Fruit fly (Drosophila melanogaster) whole organism, embryonic: ENCODE measurements around the gene CG10587.

Source experiments
- Atf-2 ChIP-seq: fragments of 200-800 bp; sonication (Bioruptor generic); optimal IDR thresholded peaks from 2 replicates; lab custom pipeline; 2016; ENCODE audit warnings: missing biosample characterization, missing genetic modification characterization
- B-H1 ChIP-seq: fragments of 200-800 bp; sonication (Bioruptor generic); IDR thresholded peaks from 3 replicates; pipeline ENCODE4 v1.3.6; 2022; ENCODE audit warnings: missing biosample characterization, missing genetic modification characterization
- CG10209 ChIP-seq: fragments of 200-800 bp; sonication (Bioruptor generic); optimal IDR thresholded peaks from 3 replicates; lab custom pipeline; 2017; ENCODE audit warnings: missing biosample characterization, mild to moderate bottlenecking, missing genetic modification characterization, missing genetic modification reagents
- CG1024 ChIP-seq: fragments of 200-800 bp; sonication (Bioruptor generic); IDR thresholded peaks from 2 replicates; pipeline ENCODE4 v1.3.6; 2022; ENCODE audit warnings: missing biosample characterization, missing genetic modification characterization
- CG11504 ChIP-seq: fragments of 200-800 bp; sonication (Bioruptor generic); optimal IDR thresholded peaks from 3 replicates; lab custom pipeline; 2019; ENCODE audit warnings: missing biosample characterization, mild to moderate bottlenecking, missing genetic modification characterization, moderate library complexity
- CG11695 ChIP-seq: fragments of 200-800 bp; sonication (Bioruptor generic); IDR thresholded peaks from 3 replicates; pipeline ENCODE4 v1.3.6; 2022; ENCODE audit warnings: missing biosample characterization, missing genetic modification characterization
- CG12219 ChIP-seq: fragments of 200-800 bp; sonication (Bioruptor generic); optimal IDR thresholded peaks from 3 replicates; lab custom pipeline; 2018; ENCODE audit warnings: missing biosample characterization, mild to moderate bottlenecking, missing genetic modification characterization
- CG12236 ChIP-seq: fragments of 200-800 bp; sonication (Bioruptor generic); optimal IDR thresholded peaks from 2 replicates; lab custom pipeline; 2016; ENCODE audit warnings: missing biosample characterization, missing genetic modification characterization
- CG12391 ChIP-seq: fragments of 200-800 bp; sonication (Bioruptor generic); optimal IDR thresholded peaks from 3 replicates; lab custom pipeline; 2018; ENCODE audit warnings: missing biosample characterization, mild to moderate bottlenecking, missing genetic modification characterization, moderate library complexity
- CG15601 ChIP-seq: fragments of 200-800 bp; sonication (Bioruptor generic); optimal IDR thresholded peaks from 3 replicates; lab custom pipeline; 2019; ENCODE audit warnings: missing biosample characterization, mild to moderate bottlenecking, missing genetic modification characterization, moderate library complexity
- CG15696 ChIP-seq: fragments of 200-800 bp; sonication (Bioruptor generic); optimal IDR thresholded peaks from 2 replicates; lab custom pipeline; 2019; ENCODE audit warnings: missing biosample characterization, mild to moderate bottlenecking, missing genetic modification characterization, moderate library complexity
- CG1602 ChIP-seq: fragments of 200-800 bp; sonication (Bioruptor generic); optimal IDR thresholded peaks from 3 replicates; lab custom pipeline; 2016; ENCODE audit warnings: missing biosample characterization, missing genetic modification characterization
- CG1647 ChIP-seq: fragments of 200-800 bp; sonication (Bioruptor generic); optimal IDR thresholded peaks from 3 replicates; lab custom pipeline; 2016; ENCODE audit warnings: missing biosample characterization, missing genetic modification characterization
- CG16815 ChIP-seq: fragments of 200-800 bp; sonication (Bioruptor generic); optimal IDR thresholded peaks from 3 replicates; lab custom pipeline; 2017; ENCODE audit warnings: missing biosample characterization, mild to moderate bottlenecking, missing genetic modification characterization
- CG17361 ChIP-seq: fragments of 200-800 bp; sonication (Bioruptor generic); IDR thresholded peaks from 3 replicates; pipeline ENCODE4 v1.3.6; 2022; ENCODE audit warnings: missing biosample characterization, missing genetic modification characterization
- CG18599 ChIP-seq: fragments of 200-800 bp; sonication (Bioruptor generic); optimal IDR thresholded peaks from 3 replicates; lab custom pipeline; 2017; ENCODE audit warnings: missing biosample characterization, missing genetic modification characterization, mild to moderate bottlenecking, moderate library complexity, missing genetic modification reagents
- CG2202 ChIP-seq: fragments of 200-800 bp; sonication (Bioruptor generic); optimal IDR thresholded peaks from 2 replicates; lab custom pipeline; 2018; ENCODE audit warnings: missing biosample characterization, mild to moderate bottlenecking, missing genetic modification characterization
- CG30403 ChIP-seq: fragments of 200-800 bp; sonication (Bioruptor generic); optimal IDR thresholded peaks from 3 replicates; lab custom pipeline; 2016; ENCODE audit warnings: missing biosample characterization, missing genetic modification characterization
- CG3407 ChIP-seq: fragments of 200-800 bp; sonication (Bioruptor generic); optimal IDR thresholded peaks from 2 replicates; lab custom pipeline; 2018; ENCODE audit warnings: missing biosample characterization, mild to moderate bottlenecking, missing genetic modification characterization
- CG4820 ChIP-seq: fragments of 200-800 bp; sonication (Bioruptor generic); optimal IDR thresholded peaks from 3 replicates; lab custom pipeline; 2016; ENCODE audit warnings: missing biosample characterization, missing genetic modification characterization
- CG7556 ChIP-seq: fragments of 200-800 bp; sonication (Bioruptor generic); optimal IDR thresholded peaks from 2 replicates; lab custom pipeline; 2017; ENCODE audit warnings: missing biosample characterization, mild to moderate bottlenecking, missing genetic modification characterization
- CG7839 ChIP-seq: fragments of 200-800 bp; sonication (Bioruptor generic); optimal IDR thresholded peaks from 3 replicates; lab custom pipeline; 2018; ENCODE audit warnings: missing biosample characterization, mild to moderate bottlenecking, missing genetic modification characterization, moderate library complexity
- Camta ChIP-seq: fragments of 200-800 bp; sonication (Bioruptor generic); optimal IDR thresholded peaks from 2 replicates; lab custom pipeline; 2016; ENCODE audit warnings: missing biosample characterization, missing genetic modification characterization
- D ChIP-seq, 2 experiments: fragments of 200-800 bp in 1 of 2; fragments of >200 bp in 1 of 2; sonication (Bioruptor generic) in 1 of 2; optimal IDR thresholded peaks; 2 replicates in 1 of 2; 3 replicates in 1 of 2; lab custom pipeline; 2017; ENCODE audit warnings: mild to moderate bottlenecking in 1 of 2, missing biosample characterization in 1 of 2, missing genetic modification characterization in 1 of 2, missing genetic modification reagents in 1 of 2
- D19B ChIP-seq: fragments of 200-800 bp; sonication (Bioruptor generic); optimal IDR thresholded peaks from 2 replicates; lab custom pipeline; 2017; ENCODE audit warnings: missing biosample characterization, mild to moderate bottlenecking, missing genetic modification characterization
- Ets65A ChIP-seq: fragments of 200-800 bp; sonication (Bioruptor generic); peaks from one replicate; lab custom pipeline; 2016; ENCODE audit warnings: missing biosample characterization, missing genetic modification characterization
- HmgD ChIP-seq: fragments of 200-800 bp; sonication (Bioruptor generic); optimal IDR thresholded peaks from 3 replicates; lab custom pipeline; 2016; ENCODE audit warnings: missing biosample characterization, missing genetic modification characterization
- Hr78 ChIP-seq, 2 experiments: fragments of 200-800 bp in 1 of 2; fragments of >200 bp in 1 of 2; sonication (Bioruptor generic) in 1 of 2; optimal IDR thresholded peaks; 2 replicates each; lab custom pipeline; 2017 to 2019; ENCODE audit warnings: missing biosample characterization in 2 of 2, missing genetic modification characterization in 2 of 2, mild to moderate bottlenecking in 1 of 2, moderate library complexity in 1 of 2
- Jarid2 ChIP-seq: fragments of 200-800 bp; sonication (Bioruptor generic); optimal IDR thresholded peaks from 3 replicates; lab custom pipeline; 2017; ENCODE audit warnings: mild to moderate bottlenecking, missing biosample characterization, missing genetic modification reagents, missing genetic modification characterization
- Myb ChIP-seq: fragments of 200-800 bp; sonication (Bioruptor generic); optimal IDR thresholded peaks from 2 replicates; lab custom pipeline; 2016; ENCODE audit warnings: missing biosample characterization, missing genetic modification characterization
- NFAT ChIP-seq: fragments of 200-800 bp; sonication (Bioruptor generic); IDR thresholded peaks from 2 replicates; pipeline ENCODE4 v1.3.6; 2022; ENCODE audit warnings: missing biosample characterization, missing genetic modification characterization
- Nf-YA ChIP-seq: fragments of 200-800 bp; sonication (Bioruptor generic); IDR thresholded peaks from 2 replicates; pipeline ENCODE4 v1.3.6; 2022; ENCODE audit warnings: missing biosample characterization, missing genetic modification characterization
- Optix ChIP-seq: fragments of 200-800 bp; sonication (Bioruptor generic); IDR thresholded peaks from 3 replicates; pipeline ENCODE4 v1.3.6; 2022; ENCODE audit warnings: missing biosample characterization, missing genetic modification characterization
- Pdp1 ChIP-seq, 2 experiments: fragments of 200-800 bp; sonication (Bioruptor generic); optimal IDR thresholded peaks; 3 replicates each; lab custom pipeline; 2016; ENCODE audit warnings: missing biosample characterization in 2 of 2, missing genetic modification characterization in 2 of 2, mild to moderate bottlenecking in 1 of 2, moderate library complexity in 1 of 2
- Sox102F ChIP-seq: fragments of 200-800 bp; sonication (Bioruptor generic); optimal IDR thresholded peaks from 2 replicates; lab custom pipeline; 2018; ENCODE audit warnings: missing biosample characterization, mild to moderate bottlenecking, missing genetic modification characterization, moderate library complexity
- TFAM ChIP-seq: fragments of 200-800 bp; sonication (Bioruptor generic); optimal IDR thresholded peaks from 2 replicates; lab custom pipeline; 2017; ENCODE audit warnings: missing biosample characterization, missing genetic modification characterization, inconsistent platforms
- Usf ChIP-seq: fragments of 200-800 bp; sonication (Bioruptor generic); optimal IDR thresholded peaks from 2 replicates; lab custom pipeline; 2017; ENCODE audit warnings: missing genotype, missing biosample characterization, missing genetic modification characterization
- Xbp1 ChIP-seq: fragments of 200-800 bp; sonication (Bioruptor generic); optimal IDR thresholded peaks from 3 replicates; lab custom pipeline; 2016; ENCODE audit warnings: missing biosample characterization, mild to moderate bottlenecking, missing genetic modification characterization
- gcm ChIP-seq: fragments of 200-800 bp; sonication (Bioruptor generic); optimal IDR thresholded peaks from 2 replicates; lab custom pipeline; 2019; ENCODE audit warnings: missing biosample characterization, mild to moderate bottlenecking, missing genetic modification characterization, moderate library complexity
- lilli ChIP-seq: fragments of 200-800 bp; sonication (Bioruptor generic); optimal IDR thresholded peaks from 3 replicates; lab custom pipeline; 2016; ENCODE audit warnings: missing biosample characterization, missing genetic modification characterization
- lola ChIP-seq, 3 experiments: fragments of >200 bp in 2 of 3; fragments of 200-800 bp in 1 of 3; sonication (Bioruptor generic) in 1 of 3; optimal IDR thresholded peaks; 2 replicates each; lab custom pipeline; 2017 to 2019; ENCODE audit warnings: missing biosample characterization in 3 of 3, missing genetic modification characterization in 3 of 3, mild to moderate bottlenecking in 1 of 3, moderate library complexity in 1 of 3
- nau ChIP-seq: fragments of 200-800 bp; sonication (Bioruptor generic); optimal IDR thresholded peaks from 3 replicates; lab custom pipeline; 2017; ENCODE audit warnings: missing biosample characterization, mild to moderate bottlenecking, missing genetic modification characterization, missing genetic modification reagents
- nerfin-1 ChIP-seq: fragments of 200-800 bp; sonication (Bioruptor generic); optimal IDR thresholded peaks from 3 replicates; lab custom pipeline; 2019; ENCODE audit warnings: missing biosample characterization, mild to moderate bottlenecking, missing genetic modification characterization, moderate library complexity
- nmo ChIP-seq: fragments of 200-800 bp; sonication (Bioruptor generic); optimal IDR thresholded peaks from 2 replicates; lab custom pipeline; 2018; ENCODE audit warnings: missing biosample characterization, mild to moderate bottlenecking, missing genetic modification characterization, moderate library complexity
- pzg ChIP-seq: fragments of 200-800 bp; sonication (Bioruptor generic); optimal IDR thresholded peaks from 3 replicates; lab custom pipeline; 2018; ENCODE audit warnings: missing biosample characterization, mild to moderate bottlenecking, missing genetic modification characterization, moderate library complexity
- stwl ChIP-seq: fragments of 200-800 bp; sonication (Bioruptor generic); optimal IDR thresholded peaks from 3 replicates; lab custom pipeline; 2018; ENCODE audit warnings: missing biosample characterization, mild to moderate bottlenecking, missing genetic modification characterization, moderate library complexity
- sug ChIP-seq: fragments of 200-800 bp; optimal IDR thresholded peaks from 2 replicates; lab custom pipeline; 2019; ENCODE audit warnings: missing biosample characterization, mild to moderate bottlenecking, missing genetic modification characterization, moderate library complexity
- trh ChIP-seq: fragments of 200-800 bp; sonication (Bioruptor generic); optimal IDR thresholded peaks from 2 replicates; lab custom pipeline; 2016; ENCODE audit warnings: missing biosample characterization, missing genetic modification characterization

The CG10587 gene

DNA sequence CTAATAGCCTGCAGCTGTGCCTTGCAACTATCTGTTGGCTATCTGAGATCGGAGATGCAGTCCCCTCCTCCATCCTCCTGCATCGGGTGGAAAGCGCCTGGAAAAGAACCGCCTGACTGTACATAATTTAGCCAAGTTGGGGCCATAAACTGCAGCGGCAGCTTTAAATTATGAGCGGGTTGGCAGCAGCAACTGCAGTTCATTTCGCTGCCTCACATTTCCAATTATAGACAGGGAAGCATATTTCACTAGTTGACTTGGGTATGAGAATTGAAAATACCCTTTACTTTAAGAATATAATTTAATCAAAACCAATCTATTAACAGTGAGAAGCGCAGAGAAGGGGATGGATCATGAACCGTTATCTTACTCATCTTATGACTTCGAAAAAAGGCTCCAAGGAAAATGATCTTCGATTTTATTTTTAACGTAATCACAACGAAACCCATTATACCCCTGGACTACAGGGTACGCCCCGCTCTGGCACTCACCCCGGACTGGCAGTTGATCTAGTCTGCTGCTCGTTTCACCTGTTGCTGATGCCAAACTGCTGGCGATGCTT is 39.2 kb downstream of the CG10587 start (continued):
- TF ChIP-seq CG16815 (GFP tag; lab: Kevin White, UChicago) (peak; percentile 46), CG3407 (GFP tag; lab: Kevin White, UChicago) (peak; percentile 42), CG12219 (GFP tag; lab: Kevin White, UChicago) (peak; percentile 16), pzg (GFP tag; lab: Kevin White, UChicago) (no peak), D (optimal IDR thresholded peaks at IDR 0.05; lab: Kevin White, UChicago) (no peak), D (GFP tag; optimal IDR thresholded peaks at IDR 0.05; lab: Kevin White, UChicago) (peak; percentile 56), Sox102F (GFP tag; lab: Kevin White, UChicago) (peak; percentile 71), HmgD (GFP tag; lab: Kevin White, UChicago) (no peak), trh (GFP tag; lab: Kevin White, UChicago) (peak; percentile 9), CG15601 (tag; lab: Kevin White, UChicago) (peak; percentile 43), NFAT (GFP tag; lab: Robert Waterston, UW) (no peak), Hr78 (GFP tag; optimal IDR thresholded peaks at IDR 0.05; lab: Kevin White, UChicago) (no peak), stwl (tag; lab: Kevin White, UChicago) (peak; percentile 18), nerfin-1 (peak; percentile 9), Myb (GFP tag; lab: Kevin White, UChicago) (peak; percentile 5), lilli (GFP tag; lab: Kevin White, UChicago) (peak; percentile 42), CG17361 (GFP tag; lab: Robert Waterston, UW) (peak; percentile 33; the same call in 1 of the 3 replicates), gcm (GFP tag; lab: Kevin White, UChicago) (peak; percentile 40), Xbp1 (GFP tag; lab: Kevin White, UChicago) (peak; percentile 51), CG1602 (peak; percentile 30), D19B (GFP tag; lab: Kevin White, UChicago) (peak; percentile 65), CG10209 (GFP tag; lab: Kevin White, UChicago) (peak; percentile 55), lola (GFP tag; optimal IDR thresholded peaks at IDR 0.05; lab: Kevin White, UChicago) (peak in 1 of 3 experiments; percentile 75), CG4820 (peak; percentile 49), CG12236 (GFP tag; lab: Kevin White, UChicago) (peak; percentile 28), Usf (peak; percentile 34), CG7556 (peak; percentile 21), Pdp1 (GFP tag; optimal IDR thresholded peaks at IDR 0.05; lab: Kevin White, UChicago) (peak in 1 of 2 experiments; percentile 38), CG11504 (tag; lab: Kevin White, UChicago) (peak; percentile 57), CG15696 (tag; lab: Kevin White, UChicago) (peak; percentile 61), CG18599 (peak; percentile 27), Ets65A (peak; percentile 60), CG1024 (no peak), Nf-YA (no peak), CG2202 (tag; lab: Kevin White, UChicago) (peak; percentile 59), B-H1 (peak; percentile 22; the same call in 1 of the 3 replicates), nau (GFP tag; lab: Kevin White, UChicago) (no peak), CG12391 (tag; lab: Kevin White, UChicago) (peak; percentile 61), CG30403 (GFP tag; lab: Kevin White, UChicago) (peak; percentile 15), sug (tag; lab: Kevin White, UChicago) (no peak), Optix (GFP tag; lab: Robert Waterston, UW) (0 out of 3 replicates have a peak, but pooled peaks have one; percentile 49), nmo (GFP tag; lab: Kevin White, UChicago) (peak; percentile 70), Jarid2 (GFP tag; lab: Kevin White, UChicago) (no peak), Camta (peak; percentile 33), CG11695 (GFP tag; lab: Robert Waterston, UW) (peak; percentile 43; the same call in 1 of the 3 replicates), Atf-2 (GFP tag; lab: Kevin White, UChicago) (peak; percentile 23), TFAM (GFP tag; lab: Kevin White, UChicago) (no peak), CG1647 (GFP tag; lab: Kevin White, UChicago) (peak; percentile 22), CG7839 (peak; percentile 54)
